Worm (Caenorhabditis elegans): ENCODE measurements around the gene F48A11.4.

DNA sequence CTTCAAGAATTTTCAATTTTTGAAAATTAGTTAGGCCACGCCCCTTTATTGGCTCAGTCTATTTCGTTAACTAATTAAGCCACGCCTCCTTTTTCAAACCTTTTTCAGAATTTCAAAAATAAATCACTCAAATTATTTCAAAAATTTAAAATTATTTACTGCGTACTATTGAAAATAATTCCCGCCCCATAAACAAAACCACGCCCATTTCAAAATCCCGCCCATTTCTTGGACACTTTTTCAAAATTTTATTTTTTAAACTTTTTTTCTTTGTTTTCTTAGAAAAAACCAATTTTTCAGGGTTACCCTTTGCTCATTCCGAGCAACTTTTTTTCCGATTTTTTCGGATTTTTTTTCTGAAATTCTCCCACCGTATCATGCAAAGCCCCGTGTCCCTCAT, 47.6 kb upstream of the F48A11.4 start, which contains the start of gene B0432.14:
- TF ChIP-seq zag-1 (tag; optimal IDR thresholded peaks at IDR 0.05) (no peak), snpc-4 (tag; optimal IDR thresholded peaks at IDR 0.05) (no peak), egl-27 (tag; optimal IDR thresholded peaks at IDR 0.05) (no peak), unc-39 (tag; optimal IDR thresholded peaks at IDR 0.05) (no peak), ZK546.5 (tag; optimal IDR thresholded peaks at IDR 0.05) (no peak), nhr-48 (tag; optimal IDR thresholded peaks at IDR 0.05) (no peak), unc-62 (GFP tag; optimal IDR thresholded peaks at IDR 0.05 in 1 of 2) (no peak), unc-62 (tag; optimal IDR thresholded peaks at IDR 0.05) (no peak), unc-130 (GFP tag; optimal IDR thresholded peaks at IDR 0.05) (no peak), lsy-2 (tag; optimal IDR thresholded peaks at IDR 0.05) (no peak), nhr-41 (GFP tag; IDR thresholded peaks at IDR 0.05) (no peak)

Data from whole organism, L4 larva.